Fruit fly (Drosophila melanogaster) whole organism, embryonic: ENCODE results near the gene ebi.

Source experiments
- CG10366 ChIP-seq: fragments of 200-800 bp; sonication (Bioruptor generic); IDR thresholded peaks from 2 replicates; pipeline ENCODE4 v1.3.6; 2022; ENCODE audit warnings: missing biosample characterization, missing genetic modification characterization
- CG10979 ChIP-seq: fragments of 200-800 bp; sonication (Bioruptor generic); optimal IDR thresholded peaks from 2 replicates; lab custom pipeline; 2018; ENCODE audit warnings: missing biosample characterization, mild to moderate bottlenecking, missing genetic modification characterization, moderate library complexity
- CG11093 ChIP-seq: fragments of 200-800 bp; sonication (Bioruptor generic); IDR thresholded peaks from 3 replicates; pipeline ENCODE4 v1.3.6; 2022; ENCODE audit warnings: missing biosample characterization, missing genetic modification characterization
- CG12391 ChIP-seq: fragments of 200-800 bp; sonication (Bioruptor generic); optimal IDR thresholded peaks from 3 replicates; lab custom pipeline; 2018; ENCODE audit warnings: missing biosample characterization, mild to moderate bottlenecking, missing genetic modification characterization, moderate library complexity
- CG12769 ChIP-seq: fragments of 200-800 bp; sonication (Bioruptor generic); optimal IDR thresholded peaks from 2 replicates; lab custom pipeline; 2019; ENCODE audit warnings: missing biosample characterization, mild to moderate bottlenecking, missing genetic modification characterization, moderate library complexity
- CG14965 ChIP-seq: fragments of 200-800 bp; sonication (Bioruptor generic); optimal IDR thresholded peaks from 2 replicates; lab custom pipeline; 2016; ENCODE audit warnings: missing biosample characterization, missing genetic modification characterization, borderline replicate concordance
- CG16815 ChIP-seq: fragments of 200-800 bp; sonication (Bioruptor generic); optimal IDR thresholded peaks from 3 replicates; lab custom pipeline; 2017; ENCODE audit warnings: missing biosample characterization, mild to moderate bottlenecking, missing genetic modification characterization
- CG17328 ChIP-seq: fragments of 200-800 bp; sonication (Bioruptor generic); IDR thresholded peaks from 2 replicates; pipeline ENCODE4 v1.3.6; 2022; ENCODE audit warnings: missing biosample characterization, missing genetic modification characterization
- CG17361 ChIP-seq: fragments of 200-800 bp; sonication (Bioruptor generic); IDR thresholded peaks from 3 replicates; pipeline ENCODE4 v1.3.6; 2022; ENCODE audit warnings: missing biosample characterization, missing genetic modification characterization
- CG18011 ChIP-seq: fragments of 200-800 bp; sonication (Bioruptor generic); optimal IDR thresholded peaks from 2 replicates; lab custom pipeline; 2017; ENCODE audit warnings: missing biosample characterization, missing genetic modification characterization, mild to moderate bottlenecking, moderate library complexity, missing genotype
- CG18476 ChIP-seq: fragments of 200-800 bp; sonication (Bioruptor generic); optimal IDR thresholded peaks from 2 replicates; lab custom pipeline; 2016; ENCODE audit warnings: missing biosample characterization, mild to moderate bottlenecking, missing genetic modification characterization
- CG2120 ChIP-seq: fragments of 200-800 bp; sonication (Bioruptor generic); optimal IDR thresholded peaks from 3 replicates; lab custom pipeline; 2016; ENCODE audit warnings: missing biosample characterization, missing genetic modification characterization
- CG30020 ChIP-seq: fragments of 200-800 bp; optimal IDR thresholded peaks from 2 replicates; lab custom pipeline; 2019; ENCODE audit warnings: missing biosample characterization, mild to moderate bottlenecking, missing genetic modification characterization, moderate library complexity
- CG30403 ChIP-seq: fragments of 200-800 bp; sonication (Bioruptor generic); optimal IDR thresholded peaks from 3 replicates; lab custom pipeline; 2016; ENCODE audit warnings: missing biosample characterization, missing genetic modification characterization
- CG33213 ChIP-seq: fragments of 200-800 bp; sonication (Bioruptor generic); optimal IDR thresholded peaks from 3 replicates; lab custom pipeline; 2016; ENCODE audit warnings: missing biosample characterization, missing genetic modification characterization
- CG4404 ChIP-seq: fragments of 200-800 bp; sonication (Bioruptor generic); IDR thresholded peaks from 2 replicates; pipeline ENCODE4 v1.3.6; 2022; ENCODE audit warnings: missing biosample characterization, missing genetic modification characterization
- CG4820 ChIP-seq: fragments of 200-800 bp; sonication (Bioruptor generic); optimal IDR thresholded peaks from 3 replicates; lab custom pipeline; 2016; ENCODE audit warnings: missing biosample characterization, missing genetic modification characterization
- CG6683 ChIP-seq: fragments of 200-800 bp; sonication (Bioruptor generic); optimal IDR thresholded peaks from 2 replicates; lab custom pipeline; 2017; ENCODE audit warnings: missing biosample characterization, mild to moderate bottlenecking, missing genetic modification characterization, missing genetic modification reagents
- CG7556 ChIP-seq: fragments of 200-800 bp; sonication (Bioruptor generic); optimal IDR thresholded peaks from 2 replicates; lab custom pipeline; 2017; ENCODE audit warnings: missing biosample characterization, mild to moderate bottlenecking, missing genetic modification characterization
- CG8089 ChIP-seq: fragments of 200-800 bp; sonication (Bioruptor generic); optimal IDR thresholded peaks from 3 replicates; lab custom pipeline; 2016; ENCODE audit warnings: missing biosample characterization, missing genetic modification characterization
- CG9437 ChIP-seq: fragments of 200-800 bp; sonication (Bioruptor generic); optimal IDR thresholded peaks from 2 replicates; lab custom pipeline; 2018; ENCODE audit warnings: missing biosample characterization, mild to moderate bottlenecking, missing genetic modification characterization
- CG9797 ChIP-seq: fragments of 200-800 bp; sonication (Bioruptor generic); optimal IDR thresholded peaks from 3 replicates; lab custom pipeline; 2018; ENCODE audit warnings: missing biosample characterization, mild to moderate bottlenecking, missing genetic modification characterization
- Chrac-16 ChIP-seq: fragments of 200-800 bp; sonication (Bioruptor generic); optimal IDR thresholded peaks from 3 replicates; lab custom pipeline; 2016; ENCODE audit warnings: missing biosample characterization, missing genetic modification characterization
- CrebB ChIP-seq: fragments of 200-800 bp; sonication (Bioruptor generic); optimal IDR thresholded peaks from 3 replicates; lab custom pipeline; 2018; ENCODE audit warnings: missing biosample characterization, mild to moderate bottlenecking, missing genetic modification characterization
- Eip74EF ChIP-seq, 2 experiments: fragments of 200-800 bp in 1 of 2; fragments of >200 bp in 1 of 2; sonication (Bioruptor generic) in 1 of 2; optimal IDR thresholded peaks; 2 replicates each; lab custom pipeline; 2017 to 2019; ENCODE audit warnings: missing biosample characterization in 2 of 2, missing genetic modification characterization in 2 of 2, mild to moderate bottlenecking in 1 of 2, moderate library complexity in 1 of 2
- GATAe ChIP-seq: fragments of 200-800 bp; sonication (Bioruptor generic); conservative IDR thresholded peaks from 2 replicates; pipeline ENCODE4 v1.3.6; 2022; ENCODE audit warnings: missing biosample characterization, missing genetic modification characterization
- Max ChIP-seq: fragments of 200-800 bp; sonication (Bioruptor generic); optimal IDR thresholded peaks from 2 replicates; lab custom pipeline; 2016; ENCODE audit warnings: missing biosample characterization, mild to moderate bottlenecking, missing genetic modification characterization
- Meics ChIP-seq: fragments of 200-800 bp; sonication (Bioruptor generic); optimal IDR thresholded peaks from 2 replicates; lab custom pipeline; 2017; ENCODE audit warnings: missing biosample characterization, mild to moderate bottlenecking, missing genetic modification characterization
- Myb ChIP-seq: fragments of 200-800 bp; sonication (Bioruptor generic); optimal IDR thresholded peaks from 2 replicates; lab custom pipeline; 2016; ENCODE audit warnings: missing biosample characterization, missing genetic modification characterization
- ato ChIP-seq: fragments of 200-800 bp; sonication (Bioruptor generic); IDR thresholded peaks from 2 replicates; pipeline ENCODE4 v1.3.6; 2022; ENCODE audit warnings: missing biosample characterization, missing genetic modification characterization; ENCODE audit not compliant: partially characterized antibody
- az2 ChIP-seq: fragments of 200-800 bp; sonication (Bioruptor generic); optimal IDR thresholded peaks from 3 replicates; lab custom pipeline; 2016; ENCODE audit warnings: missing biosample characterization, missing genetic modification characterization
- bbx ChIP-seq: fragments of 200-800 bp; sonication (Bioruptor generic); IDR thresholded peaks from 2 replicates; pipeline ENCODE4 v1.3.6; 2022; ENCODE audit warnings: missing biosample characterization, missing genetic modification characterization; ENCODE audit not compliant: partially characterized antibody
- croc ChIP-seq: fragments of 200-800 bp; sonication (Bioruptor generic); conservative IDR thresholded peaks from 3 replicates; pipeline ENCODE4 v1.3.6; 2022; ENCODE audit warnings: missing biosample characterization, missing genetic modification characterization
- crol ChIP-seq: fragments of 200-800 bp; sonication (Bioruptor generic); IDR thresholded peaks from 2 replicates; pipeline ENCODE4 v1.3.6; 2022; ENCODE audit warnings: missing biosample characterization, missing genetic modification characterization
- eyg ChIP-seq: fragments of 200-800 bp; sonication (Bioruptor generic); optimal IDR thresholded peaks from 3 replicates; lab custom pipeline; 2016; ENCODE audit warnings: missing biosample characterization, missing genetic modification characterization
- fd102C ChIP-seq: fragments of 200-800 bp; sonication (Bioruptor generic); optimal IDR thresholded peaks from 2 replicates; lab custom pipeline; 2018; ENCODE audit warnings: missing biosample characterization, mild to moderate bottlenecking, missing genetic modification characterization, moderate library complexity
- fu2 ChIP-seq: fragments of 200-800 bp; sonication (Bioruptor generic); optimal IDR thresholded peaks from 2 replicates; lab custom pipeline; 2016; ENCODE audit warnings: missing biosample characterization, missing genetic modification characterization
- gcm2 ChIP-seq: fragments of 200-800 bp; sonication (Bioruptor generic); optimal IDR thresholded peaks from 2 replicates; lab custom pipeline; 2016; ENCODE audit warnings: missing biosample characterization, missing genetic modification characterization
- klu ChIP-seq: fragments of 200-800 bp; sonication (Bioruptor generic); IDR thresholded peaks from 2 replicates; pipeline ENCODE4 v1.3.6; 2022; ENCODE audit warnings: missing biosample characterization, missing genetic modification characterization
- lilli ChIP-seq: fragments of 200-800 bp; sonication (Bioruptor generic); optimal IDR thresholded peaks from 3 replicates; lab custom pipeline; 2016; ENCODE audit warnings: missing biosample characterization, missing genetic modification characterization
- lmd ChIP-seq: fragments of 200-800 bp; sonication (Bioruptor generic); IDR thresholded peaks from 2 replicates; pipeline ENCODE4 v1.3.6; 2022; ENCODE audit warnings: missing biosample characterization, missing genetic modification characterization
- onecut ChIP-seq: fragments of 200-800 bp; sonication (Bioruptor generic); IDR thresholded peaks from 2 replicates; pipeline ENCODE4 v1.3.6; 2022; ENCODE audit warnings: missing biosample characterization, missing genetic modification characterization
- p53 ChIP-seq: fragments of 200-800 bp; sonication (Bioruptor generic); optimal IDR thresholded peaks from 2 replicates; lab custom pipeline; 2016; ENCODE audit warnings: missing biosample characterization, missing genetic modification characterization
- pho ChIP-seq: fragments of 200-800 bp; sonication (Bioruptor generic); optimal IDR thresholded peaks from 2 replicates; lab custom pipeline; 2016; ENCODE audit warnings: missing biosample characterization, missing genetic modification characterization
- phol ChIP-seq: fragments of 200-800 bp; sonication (Bioruptor generic); optimal IDR thresholded peaks from 3 replicates; lab custom pipeline; 2018; ENCODE audit warnings: missing biosample characterization, mild to moderate bottlenecking, missing genetic modification characterization, moderate library complexity
- sens ChIP-seq: fragments of 200-800 bp; sonication (Bioruptor generic); peaks from one replicate; lab custom pipeline; 2016; ENCODE audit warnings: missing biosample characterization, missing genetic modification characterization
- stwl ChIP-seq: fragments of 200-800 bp; sonication (Bioruptor generic); optimal IDR thresholded peaks from 3 replicates; lab custom pipeline; 2018; ENCODE audit warnings: missing biosample characterization, mild to moderate bottlenecking, missing genetic modification characterization, moderate library complexity
- tna ChIP-seq: fragments of 200-800 bp; sonication (Bioruptor generic); IDR thresholded peaks from 2 replicates; pipeline ENCODE4 v1.3.6; 2022; ENCODE audit warnings: missing biosample characterization, missing genetic modification characterization; ENCODE audit not compliant: partially characterized antibody
- wor ChIP-seq: fragments of 200-800 bp; sonication (Bioruptor generic); IDR thresholded peaks from 2 replicates; pipeline ENCODE4 v1.3.6; 2022; ENCODE audit warnings: missing biosample characterization, missing genetic modification characterization

ebi gene

DNA sequence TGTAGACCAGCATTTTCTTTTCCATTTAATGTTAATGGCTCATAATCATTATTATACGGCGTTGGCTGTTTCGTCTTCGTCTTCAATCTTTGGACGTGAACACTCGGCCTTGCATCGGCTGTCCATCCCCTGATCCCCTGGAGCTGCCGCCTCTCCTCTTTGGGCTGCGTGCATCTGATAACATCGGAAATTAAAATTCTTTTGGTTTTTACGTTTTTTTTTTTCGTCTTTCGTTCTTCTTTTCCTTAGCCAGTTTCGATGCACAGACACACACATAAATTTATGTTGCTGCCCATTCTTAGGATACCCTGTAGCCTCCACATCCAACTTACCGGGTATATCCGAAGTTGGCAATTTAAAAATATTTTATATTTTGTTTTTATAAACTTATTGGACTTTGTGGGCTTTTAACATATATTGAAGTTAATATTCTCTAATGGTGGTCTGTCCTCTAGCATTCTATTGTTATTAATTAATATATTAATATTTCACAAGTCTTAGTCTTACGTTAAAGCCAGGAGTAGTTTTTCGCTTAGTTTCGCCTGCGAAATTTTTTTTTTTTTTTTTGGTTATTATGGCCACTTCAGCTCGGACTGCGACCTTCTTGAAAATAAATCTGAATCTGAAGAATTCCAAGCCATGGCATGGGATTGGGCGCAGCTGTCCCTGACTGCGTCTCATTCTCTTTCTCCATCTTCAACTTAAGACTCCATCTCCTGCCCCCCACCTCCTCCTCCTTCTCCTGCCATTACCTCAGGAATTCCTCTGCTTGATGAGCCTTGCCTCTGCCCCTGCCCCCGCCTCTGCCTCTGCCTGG is 26.0 kb downstream of the ebi start (continued):
- no peak for TF ChIP-seq tna
- TF ChIP-seq fd102C (GFP tag; lab: Kevin White, UChicago), result no peak
- no peak for TF ChIP-seq wor (GFP tag; lab: Robert Waterston, UW)
- peak; percentile 24 for TF ChIP-seq CG30020
- TF ChIP-seq CG10979 (tag; lab: Kevin White, UChicago), result peak; percentile 88
- peak; percentile 1 for TF ChIP-seq CG18476 (GFP tag; lab: Kevin White, UChicago)
- no peak for TF ChIP-seq GATAe (GFP tag; lab: Robert Waterston, UW)
- peak; percentile 73 for TF ChIP-seq crol (GFP tag; lab: Robert Waterston, UW)
- TF ChIP-seq gcm2 (GFP tag; lab: Kevin White, UChicago), result no peak
- no peak for TF ChIP-seq CG14965 (GFP tag; lab: Kevin White, UChicago)
- TF ChIP-seq Meics (GFP tag; lab: Kevin White, UChicago), result no peak
- peak; percentile 27 for TF ChIP-seq CG9437 (GFP tag; lab: Kevin White, UChicago)
- TF ChIP-seq lilli (GFP tag; lab: Kevin White, UChicago), result no peak
- TF ChIP-seq CG6683 (GFP tag; lab: Kevin White, UChicago), result no peak
- no peak for TF ChIP-seq CG18011
- peak; percentile 66 for TF ChIP-seq croc (GFP tag; lab: Robert Waterston, UW)
- no peak for TF ChIP-seq Eip74EF (GFP tag; optimal IDR thresholded peaks at IDR 0.05; lab: Kevin White, UChicago)
- no peak for TF ChIP-seq eyg (GFP tag; lab: Kevin White, UChicago)
- no peak for TF ChIP-seq CG8089
- TF ChIP-seq onecut, result no peak
- no peak for TF ChIP-seq p53
- no peak for TF ChIP-seq CG9797 (GFP tag; lab: Kevin White, UChicago)
- TF ChIP-seq Chrac-16 (GFP tag; lab: Kevin White, UChicago), result peak; percentile 49
- no peak for TF ChIP-seq CG33213 (GFP tag; lab: Kevin White, UChicago)
- TF ChIP-seq az2 (GFP tag; lab: Kevin White, UChicago), result peak; percentile 30
- TF ChIP-seq Max, result peak; percentile 4
- peak; percentile 77 for TF ChIP-seq CG17361 (GFP tag; lab: Robert Waterston, UW)
- no peak for TF ChIP-seq CG10366 (GFP tag; lab: Robert Waterston, UW)
- TF ChIP-seq CG16815, result peak; percentile 81
- TF ChIP-seq stwl (tag; lab: Kevin White, UChicago), result peak; percentile 21
- no peak for TF ChIP-seq bbx (GFP tag; lab: Robert Waterston, UW)
- TF ChIP-seq ato (GFP tag; lab: Robert Waterston, UW), result no peak
- no peak for TF ChIP-seq fu2 (GFP tag; lab: Kevin White, UChicago)
- no peak for TF ChIP-seq CG12769 (tag; lab: Kevin White, UChicago)
- TF ChIP-seq CrebB, result no peak
- TF ChIP-seq CG4404 (GFP tag; lab: Robert Waterston, UW), result peak; percentile 70
- peak; percentile 74 for TF ChIP-seq CG12391 (tag; lab: Kevin White, UChicago)
- peak; percentile 1 for TF ChIP-seq CG4820 (GFP tag; lab: Kevin White, UChicago)
- TF ChIP-seq phol (tag; lab: Kevin White, UChicago), result peak; percentile 79
- no peak for TF ChIP-seq pho (GFP tag; lab: Kevin White, UChicago)
- no peak for TF ChIP-seq Myb
- 0 out of 2 replicates have a peak, but pooled peaks have one; percentile 14 for TF ChIP-seq CG17328 (GFP tag; lab: Robert Waterston, UW)
- no peak for TF ChIP-seq CG2120 (GFP tag; lab: Kevin White, UChicago)
- peak; percentile 73 for TF ChIP-seq sens (GFP tag; lab: Kevin White, UChicago)
- no peak for TF ChIP-seq klu (GFP tag; lab: Robert Waterston, UW)
- TF ChIP-seq lmd, result peak; percentile 18; the same call in 1 of the 2 replicates
- TF ChIP-seq CG11093, result peak; percentile 44; the same call in 1 of the 3 replicates
- TF ChIP-seq CG7556 (GFP tag; lab: Kevin White, UChicago), result peak; percentile 65
- peak; percentile 42 for TF ChIP-seq CG30403
